Worm (Caenorhabditis elegans): Measurements from ENCODE around the gene lap-1.

DNA sequence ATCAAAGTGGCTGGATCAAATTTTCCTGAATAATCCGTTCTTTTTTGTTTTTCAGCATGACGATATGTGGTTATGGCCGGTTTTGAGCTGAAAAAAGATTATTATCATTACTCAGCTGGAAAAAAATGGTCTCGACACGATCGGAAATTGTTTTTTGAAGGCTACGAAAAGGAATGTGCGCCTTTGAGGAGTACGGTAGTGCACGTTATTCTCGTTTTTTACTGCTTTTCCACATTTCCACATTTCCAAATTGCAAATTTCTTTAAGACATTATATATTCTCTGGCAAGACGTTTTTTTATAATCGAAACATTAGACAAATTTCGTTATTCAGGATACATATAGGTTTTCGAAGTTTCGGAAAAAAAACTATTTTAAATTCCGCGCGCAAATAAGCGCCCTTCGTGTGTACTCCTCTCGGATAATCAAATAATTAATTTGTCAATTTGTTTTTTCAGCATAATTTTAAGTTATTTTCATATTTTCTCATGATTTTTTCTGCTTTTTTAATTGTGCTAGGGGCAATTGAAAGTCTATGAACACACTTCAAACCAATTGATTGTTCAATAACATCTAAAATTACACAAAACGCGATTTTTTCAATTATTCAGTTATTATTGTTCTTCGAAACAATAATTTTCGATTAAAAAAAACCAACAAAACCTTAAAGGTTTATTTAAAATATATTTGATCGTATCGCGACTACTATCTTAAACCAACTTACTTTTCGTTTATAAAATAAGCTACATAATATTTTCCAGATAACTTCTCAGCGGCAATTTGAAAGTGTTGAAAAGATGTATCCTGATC is 38.3 kb downstream of the lap-1 start, which contains the start of gene R05D3.3:
- TF ChIP-seq unc-62 (GFP tag; optimal IDR thresholded peaks at IDR 0.05) (no peak), bed-3 (GFP tag; optimal IDR thresholded peaks at IDR 0.05) (no peak), tbx-8 (GFP tag; optimal IDR thresholded peaks at IDR 0.05) (no peak)

Data from whole organism, mixed stage, embryonic.